Fruit fly (Drosophila melanogaster) whole organism, embryonic: ENCODE data around the gene p23.

Source experiments
- BtbVII ChIP-seq: fragments of 200-800 bp; sonication (Bioruptor generic); optimal IDR thresholded peaks from 3 replicates; lab custom pipeline; 2017; ENCODE audit warnings: missing biosample characterization, mild to moderate bottlenecking, missing genetic modification characterization
- CG10543 ChIP-seq: fragments of 200-800 bp; sonication (Bioruptor generic); optimal IDR thresholded peaks from 3 replicates; lab custom pipeline; 2017; ENCODE audit warnings: missing biosample characterization, mild to moderate bottlenecking, missing genetic modification characterization, moderate library complexity
- CG11093 ChIP-seq: fragments of 200-800 bp; sonication (Bioruptor generic); IDR thresholded peaks from 3 replicates; pipeline ENCODE4 v1.3.6; 2022; ENCODE audit warnings: missing biosample characterization, missing genetic modification characterization
- CG11696 ChIP-seq: fragments of 200-800 bp; sonication (Bioruptor generic); IDR thresholded peaks from 2 replicates; pipeline ENCODE4 v1.3.6; 2022; ENCODE audit warnings: missing biosample characterization, missing genetic modification characterization
- CG12299 ChIP-seq: fragments of 200-800 bp; sonication (Bioruptor generic); optimal IDR thresholded peaks from 2 replicates; lab custom pipeline; 2018; ENCODE audit warnings: missing biosample characterization, mild to moderate bottlenecking, missing genetic modification characterization
- CG13424 ChIP-seq: fragments of 200-800 bp; sonication (Bioruptor generic); optimal IDR thresholded peaks from 2 replicates; lab custom pipeline; 2019; ENCODE audit warnings: missing biosample characterization, mild to moderate bottlenecking, missing genetic modification characterization, moderate library complexity
- CG15073 ChIP-seq: fragments of 200-800 bp; sonication (Bioruptor generic); optimal IDR thresholded peaks from 2 replicates; lab custom pipeline; 2016; ENCODE audit warnings: missing biosample characterization, missing genetic modification characterization
- CG15514 ChIP-seq: fragments of 200-800 bp; sonication (Bioruptor generic); optimal IDR thresholded peaks from 3 replicates; lab custom pipeline; 2017; ENCODE audit warnings: missing biosample characterization, missing genetic modification characterization, mild to moderate bottlenecking, moderate library complexity, missing genetic modification reagents
- CG15601 ChIP-seq: fragments of 200-800 bp; sonication (Bioruptor generic); optimal IDR thresholded peaks from 3 replicates; lab custom pipeline; 2019; ENCODE audit warnings: missing biosample characterization, mild to moderate bottlenecking, missing genetic modification characterization, moderate library complexity
- CG16779 ChIP-seq: fragments of 200-800 bp; sonication (Bioruptor generic); IDR thresholded peaks from 2 replicates; pipeline ENCODE4 v1.3.6; 2022; ENCODE audit warnings: missing biosample characterization, missing genetic modification characterization
- CG16813 ChIP-seq: fragments of 200-800 bp; sonication (Bioruptor generic); IDR thresholded peaks from 3 replicates; pipeline ENCODE4 v1.3.6; 2022; ENCODE audit warnings: missing biosample characterization, missing genetic modification characterization; ENCODE audit not compliant: partially characterized antibody
- CG18011 ChIP-seq: fragments of 200-800 bp; sonication (Bioruptor generic); optimal IDR thresholded peaks from 2 replicates; lab custom pipeline; 2017; ENCODE audit warnings: missing biosample characterization, missing genetic modification characterization, mild to moderate bottlenecking, moderate library complexity, missing genotype
- CG2875 ChIP-seq: fragments of 200-800 bp; sonication (Bioruptor generic); optimal IDR thresholded peaks from 2 replicates; lab custom pipeline; 2017; ENCODE audit warnings: missing biosample characterization, mild to moderate bottlenecking, missing genetic modification characterization, missing genetic modification reagents
- CG34422 ChIP-seq: fragments of 200-800 bp; sonication (Bioruptor generic); IDR thresholded peaks from 3 replicates; pipeline ENCODE4 v1.3.6; 2022; ENCODE audit warnings: missing biosample characterization, missing genetic modification characterization
- CG7786 ChIP-seq: fragments of 200-800 bp; sonication (Bioruptor generic); optimal IDR thresholded peaks from 2 replicates; lab custom pipeline; 2016; ENCODE audit warnings: missing biosample characterization, missing genetic modification characterization
- CG7839 ChIP-seq: fragments of 200-800 bp; sonication (Bioruptor generic); optimal IDR thresholded peaks from 3 replicates; lab custom pipeline; 2018; ENCODE audit warnings: missing biosample characterization, mild to moderate bottlenecking, missing genetic modification characterization, moderate library complexity
- CG8290 ChIP-seq, 3 experiments: fragments of 200-800 bp; sonication (Bioruptor generic); optimal IDR thresholded peaks; 2 replicates each; lab custom pipeline; 2016 to 2019; ENCODE audit warnings: missing biosample characterization in 3 of 3, missing genetic modification characterization in 3 of 3, mild to moderate bottlenecking in 2 of 3, moderate library complexity in 1 of 3
- CG9797 ChIP-seq: fragments of 200-800 bp; sonication (Bioruptor generic); optimal IDR thresholded peaks from 3 replicates; lab custom pipeline; 2018; ENCODE audit warnings: missing biosample characterization, mild to moderate bottlenecking, missing genetic modification characterization
- CrebB ChIP-seq: fragments of 200-800 bp; sonication (Bioruptor generic); optimal IDR thresholded peaks from 3 replicates; lab custom pipeline; 2018; ENCODE audit warnings: missing biosample characterization, mild to moderate bottlenecking, missing genetic modification characterization
- Dip3 ChIP-seq: fragments of 200-800 bp; sonication (Bioruptor generic); optimal IDR thresholded peaks from 3 replicates; lab custom pipeline; 2016; ENCODE audit warnings: missing biosample characterization, missing genetic modification characterization
- Dll ChIP-seq: fragments of 200-800 bp; sonication (Bioruptor generic); IDR thresholded peaks from 4 replicates; pipeline ENCODE4 v1.3.6; 2022; ENCODE audit warnings: missing biosample characterization, missing genetic modification characterization; ENCODE audit not compliant: partially characterized antibody
- Eip74EF ChIP-seq, 2 experiments: fragments of 200-800 bp in 1 of 2; fragments of >200 bp in 1 of 2; sonication (Bioruptor generic) in 1 of 2; optimal IDR thresholded peaks; 2 replicates each; lab custom pipeline; 2017 to 2019; ENCODE audit warnings: missing biosample characterization in 2 of 2, missing genetic modification characterization in 2 of 2, mild to moderate bottlenecking in 1 of 2, moderate library complexity in 1 of 2
- HLH54F ChIP-seq: fragments of 200-800 bp; sonication (Bioruptor generic); optimal IDR thresholded peaks from 3 replicates; lab custom pipeline; 2016; ENCODE audit warnings: missing biosample characterization, missing genetic modification characterization
- Hmr ChIP-seq: fragments of 200-800 bp; sonication (Bioruptor generic); optimal IDR thresholded peaks from 3 replicates; lab custom pipeline; 2017; ENCODE audit warnings: mild to moderate bottlenecking, missing biosample characterization, missing genetic modification reagents, missing genetic modification characterization
- Lim3 ChIP-seq: fragments of 200-800 bp; sonication (Bioruptor generic); IDR thresholded peaks from 2 replicates; pipeline ENCODE4 v1.3.6; 2022; ENCODE audit warnings: missing biosample characterization, missing genetic modification characterization
- MESR4 ChIP-seq: fragments of 200-800 bp; sonication (Bioruptor generic); optimal IDR thresholded peaks from 2 replicates; lab custom pipeline; 2018; ENCODE audit warnings: missing biosample characterization, mild to moderate bottlenecking, missing genetic modification characterization, moderate library complexity
- NK7.1 ChIP-seq: fragments of 200-800 bp; sonication (Bioruptor generic); optimal IDR thresholded peaks from 3 replicates; lab custom pipeline; 2016; ENCODE audit warnings: missing biosample characterization, missing genetic modification characterization
- Ravus ChIP-seq: fragments of 200-800 bp; sonication (Bioruptor generic); IDR thresholded peaks from 2 replicates; pipeline ENCODE4 v1.3.6; 2022; ENCODE audit warnings: missing biosample characterization, missing genetic modification characterization
- Scr ChIP-seq: fragments of 200-800 bp; sonication (Bioruptor generic); IDR thresholded peaks from 2 replicates; pipeline ENCODE4 v1.3.6; 2022; ENCODE audit warnings: missing biosample characterization, missing genetic modification characterization; ENCODE audit not compliant: partially characterized antibody
- YL-1 ChIP-seq: fragments of 200-800 bp; sonication (Bioruptor generic); optimal IDR thresholded peaks from 3 replicates; lab custom pipeline; 2017; ENCODE audit warnings: missing biosample characterization, mild to moderate bottlenecking, missing genetic modification characterization
- ase ChIP-seq: fragments of 200-800 bp; sonication (Bioruptor generic); IDR thresholded peaks from 3 replicates; pipeline ENCODE4 v1.3.6; 2022; ENCODE audit warnings: missing biosample characterization, missing genetic modification characterization
- ato ChIP-seq: fragments of 200-800 bp; sonication (Bioruptor generic); IDR thresholded peaks from 2 replicates; pipeline ENCODE4 v1.3.6; 2022; ENCODE audit warnings: missing biosample characterization, missing genetic modification characterization; ENCODE audit not compliant: partially characterized antibody
- btn ChIP-seq: fragments of 200-800 bp; sonication (Bioruptor generic); optimal IDR thresholded peaks from 2 replicates; lab custom pipeline; 2016; ENCODE audit warnings: missing biosample characterization, missing genetic modification characterization
- cad ChIP-seq: fragments of >200 bp; optimal IDR thresholded peaks from 2 replicates; lab custom pipeline; 2017; ENCODE audit warnings: missing biosample characterization, missing genetic modification characterization
- cas ChIP-seq: fragments of 200-800 bp; sonication (Bioruptor generic); IDR thresholded peaks from 2 replicates; pipeline ENCODE4 v1.3.6; 2022; ENCODE audit warnings: missing biosample characterization, missing genetic modification characterization
- caup ChIP-seq: fragments of 200-800 bp; sonication (Bioruptor generic); optimal IDR thresholded peaks from 3 replicates; lab custom pipeline; 2017; ENCODE audit warnings: missing biosample characterization, mild to moderate bottlenecking, missing genetic modification characterization, moderate library complexity; ENCODE audit not compliant: severe bottlenecking
- chinmo ChIP-seq: fragments of 200-800 bp; sonication (Bioruptor generic); IDR thresholded peaks from 4 replicates; pipeline ENCODE4 v1.3.6; 2022; ENCODE audit warnings: missing biosample characterization, missing genetic modification characterization; ENCODE audit not compliant: partially characterized antibody
- fd96Cb ChIP-seq: fragments of 200-800 bp; sonication (Bioruptor generic); optimal IDR thresholded peaks from 2 replicates; lab custom pipeline; 2018; ENCODE audit warnings: missing biosample characterization, mild to moderate bottlenecking, missing genetic modification characterization, moderate library complexity
- her ChIP-seq: fragments of 200-800 bp; sonication (Bioruptor generic); optimal IDR thresholded peaks from 2 replicates; lab custom pipeline; 2016; ENCODE audit warnings: missing biosample characterization, missing genetic modification characterization
- mam ChIP-seq: fragments of 200-800 bp; sonication (Bioruptor generic); optimal IDR thresholded peaks from 3 replicates; lab custom pipeline; 2016; ENCODE audit warnings: missing biosample characterization, missing genetic modification characterization
- psq ChIP-seq: fragments of 200-800 bp; sonication (Bioruptor generic); optimal IDR thresholded peaks from 2 replicates; lab custom pipeline; 2017; ENCODE audit warnings: missing biosample characterization, missing genetic modification characterization
- pzg ChIP-seq: fragments of 200-800 bp; sonication (Bioruptor generic); optimal IDR thresholded peaks from 3 replicates; lab custom pipeline; 2018; ENCODE audit warnings: missing biosample characterization, mild to moderate bottlenecking, missing genetic modification characterization, moderate library complexity
- run ChIP-seq: fragments of 200-800 bp; sonication (Bioruptor generic); optimal IDR thresholded peaks from 3 replicates; lab custom pipeline; 2018; ENCODE audit warnings: missing biosample characterization, mild to moderate bottlenecking, missing genetic modification characterization
- sima ChIP-seq: fragments of 200-800 bp; sonication (Bioruptor generic); optimal IDR thresholded peaks from 2 replicates; lab custom pipeline; 2016; ENCODE audit warnings: missing biosample characterization, missing genetic modification characterization
- tin ChIP-seq: fragments of 200-800 bp; sonication (Bioruptor generic); optimal IDR thresholded peaks from 3 replicates; lab custom pipeline; 2016; ENCODE audit warnings: missing biosample characterization, missing genetic modification characterization
- unc-4 ChIP-seq: fragments of 200-800 bp; sonication (Bioruptor generic); IDR thresholded peaks from 2 replicates; pipeline ENCODE4 v1.3.6; 2022; ENCODE audit warnings: missing biosample characterization, missing genetic modification characterization; ENCODE audit not compliant: partially characterized antibody
- wor ChIP-seq: fragments of 200-800 bp; sonication (Bioruptor generic); IDR thresholded peaks from 2 replicates; pipeline ENCODE4 v1.3.6; 2022; ENCODE audit warnings: missing biosample characterization, missing genetic modification characterization

The p23 gene

DNA sequence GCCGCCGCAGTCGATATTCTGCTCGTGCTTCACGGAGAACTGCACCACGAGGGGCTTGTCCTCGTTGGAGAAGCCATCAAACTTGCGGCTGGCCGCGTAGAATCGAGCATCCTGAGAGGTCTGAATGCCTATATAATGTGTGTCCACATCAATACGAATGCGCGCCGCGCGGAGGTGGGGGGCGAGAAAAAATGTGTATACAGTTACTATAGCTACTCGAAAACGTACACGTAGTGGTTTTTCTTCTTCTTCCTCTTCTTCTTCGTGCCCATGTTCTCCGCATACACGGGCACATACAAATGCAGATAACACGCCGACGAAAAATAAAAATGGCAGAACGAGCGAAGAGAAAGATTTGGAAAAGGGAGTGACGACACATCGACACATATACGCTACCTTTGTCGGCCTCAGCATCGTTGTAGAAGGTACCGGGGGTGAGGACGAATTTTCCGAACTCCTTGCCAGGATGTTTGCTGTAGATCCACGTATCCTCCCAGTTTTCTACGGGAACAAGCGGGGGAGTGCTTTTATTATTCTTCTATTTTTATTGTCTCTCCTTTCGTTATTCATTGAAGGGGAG is 47.6 kb upstream of the p23 start (continued):
- TF ChIP-seq Lim3 (GFP tag; lab: Robert Waterston, UW) (no peak), MESR4 (peak; percentile 83), CG34422 (no peak), psq (GFP tag; lab: Kevin White, UChicago) (peak; percentile 34), CG16813 (GFP tag; lab: Robert Waterston, UW) (no peak), Hmr (no peak), CG7786 (GFP tag; lab: Kevin White, UChicago) (peak; percentile 5), YL-1 (GFP tag; lab: Kevin White, UChicago) (peak; percentile 86), CG8290 (GFP tag; optimal IDR thresholded peaks at IDR 0.05; lab: Kevin White, UChicago) (no peak), CG8290 (tag; optimal IDR thresholded peaks at IDR 0.05; lab: Kevin White, UChicago) (peak in 1 of 2 experiments; percentile 23)

DNA sequence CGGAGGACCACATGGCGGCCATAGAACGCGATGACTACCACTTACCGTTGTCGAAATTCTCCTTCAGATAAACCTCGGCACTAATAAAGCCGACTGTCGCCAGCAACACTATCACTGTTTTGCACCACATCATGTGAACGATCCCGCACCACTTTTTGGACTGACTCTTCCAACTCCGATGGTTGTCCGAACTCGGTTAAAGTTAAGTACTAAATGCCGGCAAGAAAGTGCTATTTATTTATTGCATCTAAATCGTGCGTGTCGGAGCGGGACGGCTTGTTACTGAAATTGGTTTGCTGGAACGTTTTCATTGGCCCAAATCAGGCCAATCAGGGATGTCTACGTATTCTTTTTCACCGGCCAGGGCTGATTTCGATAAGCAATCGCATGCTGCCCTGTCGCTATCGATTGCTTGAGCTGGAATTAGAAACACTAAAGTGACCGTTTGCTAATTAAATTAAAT is 47.1 kb upstream of the p23 start, which contains the start of gene Calr:
Gene Calr, minus strand, starts transcription at position 219 of the 463 bp plus-strand sequence.
- peak; percentile 36 for TF ChIP-seq run (tag; lab: Kevin White, UChicago)
- peak; percentile 9 for TF ChIP-seq CG18011
- no peak for TF ChIP-seq wor (GFP tag; lab: Robert Waterston, UW)
- no peak for TF ChIP-seq mam
- TF ChIP-seq chinmo (GFP tag; lab: Robert Waterston, UW): no peak
- TF ChIP-seq fd96Cb (tag; lab: Kevin White, UChicago): no peak
- TF ChIP-seq NK7.1 (GFP tag; lab: Kevin White, UChicago): peak; percentile 37
- peak; percentile 55 for TF ChIP-seq her (GFP tag; lab: Kevin White, UChicago)
- TF ChIP-seq Eip74EF (GFP tag; optimal IDR thresholded peaks at IDR 0.05; lab: Kevin White, UChicago): no peak
- no peak for TF ChIP-seq Scr (GFP tag; lab: Robert Waterston, UW)
- TF ChIP-seq Dll: no peak
- peak; percentile 15 for TF ChIP-seq sima (GFP tag; lab: Kevin White, UChicago)
- TF ChIP-seq Dip3 (GFP tag; lab: Kevin White, UChicago): peak; percentile 66
- TF ChIP-seq CG15601 (tag; lab: Kevin White, UChicago): peak; percentile 56
- TF ChIP-seq CG11696 (GFP tag; lab: Robert Waterston, UW): no peak
- no peak for TF ChIP-seq CG7839 (tag; lab: Kevin White, UChicago)
- TF ChIP-seq Ravus (GFP tag; lab: Robert Waterston, UW): no peak
- peak; percentile 74 for TF ChIP-seq YL-1 (GFP tag; lab: Kevin White, UChicago)
- TF ChIP-seq ato (GFP tag; lab: Robert Waterston, UW): no peak
- TF ChIP-seq CrebB (tag; lab: Kevin White, UChicago): peak; percentile 41
- TF ChIP-seq ase (GFP tag; lab: Robert Waterston, UW): no peak
- peak; percentile 75 for TF ChIP-seq CG15514 (GFP tag; lab: Kevin White, UChicago)
- TF ChIP-seq unc-4 (GFP tag; lab: Robert Waterston, UW): no peak
- TF ChIP-seq cad: peak; percentile 89
- TF ChIP-seq CG9797 (GFP tag; lab: Kevin White, UChicago): peak; percentile 90
- peak; percentile 71 for TF ChIP-seq BtbVII (GFP tag; lab: Kevin White, UChicago)
- TF ChIP-seq CG13424: no peak
- TF ChIP-seq btn: no peak
- TF ChIP-seq CG2875 (GFP tag; lab: Kevin White, UChicago): peak; percentile 52
- no peak for TF ChIP-seq CG16779 (GFP tag; lab: Robert Waterston, UW)
- peak; percentile 21 for TF ChIP-seq tin (GFP tag; lab: Kevin White, UChicago)
- TF ChIP-seq CG15073 (GFP tag; lab: Kevin White, UChicago): no peak
- TF ChIP-seq HLH54F: no peak
- no peak for TF ChIP-seq cas (GFP tag; lab: Robert Waterston, UW)
- peak; percentile 66 for TF ChIP-seq caup (GFP tag; lab: Kevin White, UChicago)
- peak; percentile 34 for TF ChIP-seq CG10543 (GFP tag; lab: Kevin White, UChicago)
- TF ChIP-seq CG11093 (GFP tag; lab: Robert Waterston, UW): no peak
- TF ChIP-seq CG12299 (tag; lab: Kevin White, UChicago): no peak
- peak; percentile 83 for TF ChIP-seq pzg
